Worm (Caenorhabditis elegans): ENCODE results near the gene F58E6.8.

ce11 chrV:9756242-9756641, 617 bp upstream of the F58E6.8 start, which contains the start of gene hrg-3:
- TF ChIP-seq dpl-1 (GFP tag; optimal IDR thresholded peaks at IDR 0.05), result no peak
- no peak for TF ChIP-seq F57C9.4 (tag; optimal IDR thresholded peaks at IDR 0.05)
- TF ChIP-seq snpc-1.1 (tag; optimal IDR thresholded peaks at IDR 0.05; ENCODE audit: insufficient read depth), result no peak
- no peak for TF ChIP-seq hrde-1 (tag; optimal IDR thresholded peaks at IDR 0.05; ENCODE audit: borderline replicate concordance)
- no peak for TF ChIP-seq tbx-9 (tag; optimal IDR thresholded peaks at IDR 0.05; ENCODE audit: borderline replicate concordance)
- TF ChIP-seq sdz-38 (tag; optimal IDR thresholded peaks at IDR 0.05), result no peak
- TF ChIP-seq Y53G8AR.9 (GFP tag; conservative IDR thresholded peaks at IDR 0.05), result no peak

Data from whole organism, young adult.